Fruit fly (Drosophila melanogaster) Kc167 (cell line): Measurements from ENCODE around the gene CG34051.

Experiments used
- Myc ChIP-seq: fragments of >200 bp; optimal IDR thresholded peaks from 2 replicates; lab custom pipeline; 2017; ENCODE audit warnings: missing external identifiers
- h ChIP-seq: fragments of >200 bp; optimal IDR thresholded peaks from 3 replicates; lab custom pipeline; 2018; ENCODE audit warnings: missing external identifiers
- insv ChIP-seq: fragments of >200 bp; optimal IDR thresholded peaks from 3 replicates; lab custom pipeline; 2018; ENCODE audit warnings: missing external identifiers
- psq ChIP-seq: fragments of >200 bp; optimal IDR thresholded peaks from 2 replicates; lab custom pipeline; 2017; ENCODE audit warnings: missing external identifiers
- ttk ChIP-seq: sonication (Bioruptor generic); optimal IDR thresholded peaks from 2 replicates; lab custom pipeline; 2017; ENCODE audit warnings: missing external identifiers

DNA sequence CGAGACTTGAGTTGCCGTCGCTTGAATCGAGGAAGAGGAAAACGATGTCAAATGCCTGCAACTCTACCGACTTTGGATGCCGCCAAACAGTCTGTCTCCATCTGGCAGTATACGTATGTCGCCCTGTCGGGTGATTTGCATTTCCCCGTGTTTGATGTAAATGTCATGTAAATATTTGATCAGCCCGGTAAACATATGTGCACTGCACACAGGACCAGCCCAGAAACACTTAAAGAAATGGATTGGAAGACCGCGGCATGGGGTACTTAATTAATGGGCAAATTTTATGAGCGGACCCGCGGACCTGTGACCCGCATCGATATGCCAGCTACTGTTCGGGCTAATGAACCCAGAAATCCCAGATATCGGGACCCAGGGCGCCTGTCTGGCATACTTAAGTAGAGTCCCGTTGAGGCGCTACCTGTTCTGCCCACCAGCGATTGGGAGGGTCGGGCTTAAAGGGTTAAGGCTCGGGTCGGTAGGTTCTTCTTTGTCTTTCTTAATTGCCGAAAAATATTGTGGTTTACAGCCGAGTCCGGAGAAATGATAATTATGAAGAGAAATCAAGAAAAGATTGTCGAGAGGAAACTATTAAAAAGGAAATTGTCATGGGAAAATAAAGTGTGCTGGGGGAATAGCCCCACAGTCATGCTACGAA, 22.9 kb downstream of the CG34051 start:
- TF ChIP-seq h (lab: Kevin White, UChicago): no peak
- TF ChIP-seq insv (lab: Kevin White, UChicago): no peak
- TF ChIP-seq Myc (lab: Kevin White, UChicago): no peak
- TF ChIP-seq psq: no peak
- TF ChIP-seq ttk (lab: Kevin White, UChicago): no peak
